Fruit fly (Drosophila melanogaster): ENCODE results near the gene UQCR-Q.

dm6 chr3L:17513893-17514616 is 39.5 kb downstream of the UQCR-Q start, which contains the start of the genes U4-U6-60K and CG7564:
- no peak for TF ChIP-seq psq (optimal IDR thresholded peaks at IDR 0.05)
- no peak for TF ChIP-seq CG8478 (optimal IDR thresholded peaks at IDR 0.05)
- no peak for TF ChIP-seq pan (optimal IDR thresholded peaks at IDR 0.05)
- TF ChIP-seq usp (GFP tag; optimal IDR thresholded peaks at IDR 0.05): no peak
